Worm (Caenorhabditis elegans) whole organism, late embryonic: ENCODE measurements around the gene K09D9.9.

Experiments used
- C08G9.2 ChIP-seq: sonication (generic microtip); optimal IDR thresholded peaks from 2 replicates; lab custom pipeline; 2016; ENCODE audit warnings: mild to moderate bottlenecking, missing genetic modification characterization, moderate library complexity, missing compliant biosample characterization
- C38D4.7 ChIP-seq: fragments of 200-800 bp; sonication (Bioruptor generic); optimal IDR thresholded peaks from 2 replicates; lab custom pipeline; 2018; ENCODE audit warnings: mild to moderate bottlenecking, missing genetic modification characterization, moderate library complexity, missing compliant biosample characterization
- K09A11.1 ChIP-seq: sonication (generic microtip); optimal IDR thresholded peaks from 2 replicates; lab custom pipeline; 2017; ENCODE audit warnings: antibody characterized with exemption, mild to moderate bottlenecking, missing genetic modification characterization, missing compliant biosample characterization; ENCODE audit not compliant: insufficient read depth
- T23F11.4 ChIP-seq: fragments of 200-800 bp; sonication (Bioruptor generic); optimal IDR thresholded peaks from 2 replicates; lab custom pipeline; 2018; ENCODE audit warnings: mild to moderate bottlenecking, missing genetic modification characterization, missing compliant biosample characterization
- Y22D7AL.16 ChIP-seq: sonication (generic microtip); optimal IDR thresholded peaks from 2 replicates; lab custom pipeline; 2016; ENCODE audit warnings: missing genetic modification characterization, missing compliant biosample characterization
- ahr-1 ChIP-seq: sonication (generic microtip); optimal IDR thresholded peaks from 2 replicates; lab custom pipeline; 2016; ENCODE audit warnings: missing genetic modification characterization, missing compliant biosample characterization
- ama-1 ChIP-seq: fragments of 150-350 bp; optimal IDR thresholded peaks from 2 replicates; lab custom pipeline; 2014
- ceh-14 ChIP-seq: sonication (generic microtip); optimal IDR thresholded peaks from 2 replicates; lab custom pipeline; 2016; ENCODE audit warnings: missing genotype, missing genetic modification characterization, missing compliant biosample characterization
- ceh-19 ChIP-seq: fragments of 200-800 bp; sonication (Bioruptor generic); optimal IDR thresholded peaks from 2 replicates; lab custom pipeline; 2018; ENCODE audit warnings: mild to moderate bottlenecking, missing genetic modification characterization, missing compliant biosample characterization
- ceh-30 ChIP-seq: fragments of 150-350 bp; optimal IDR thresholded peaks from 2 replicates; lab custom pipeline; 2014; ENCODE audit warnings: missing biosample characterization, missing genetic modification characterization
- ceh-34 ChIP-seq: sonication (generic microtip); optimal IDR thresholded peaks from 2 replicates; lab custom pipeline; 2016; ENCODE audit warnings: mild to moderate bottlenecking, missing genetic modification characterization, missing compliant biosample characterization
- ceh-45 ChIP-seq: fragments of 200-800 bp; sonication (Bioruptor generic); IDR thresholded peaks from 2 replicates; pipeline ENCODE4 v1.3.6; 2022; ENCODE audit warnings: missing genetic modification reagents, missing genetic modification characterization, missing compliant biosample characterization
- ceh-48 ChIP-seq: sonication (generic microtip); optimal IDR thresholded peaks from 2 replicates; lab custom pipeline; 2016; ENCODE audit warnings: missing genetic modification characterization, inconsistent platforms, missing compliant biosample characterization
- ceh-6 ChIP-seq: fragments of 200-800 bp; sonication (Bioruptor generic); optimal IDR thresholded peaks from 2 replicates; lab custom pipeline; 2018; ENCODE audit warnings: mild to moderate bottlenecking, missing genetic modification characterization, missing compliant biosample characterization
- elt-2 ChIP-seq: sonication (generic microtip); optimal IDR thresholded peaks from 2 replicates; lab custom pipeline; 2016; ENCODE audit warnings: missing genetic modification reagents, missing genetic modification characterization, missing compliant biosample characterization
- eyg-1 ChIP-seq: sonication (generic microtip); optimal IDR thresholded peaks from 2 replicates; lab custom pipeline; 2016; ENCODE audit warnings: missing genotype, missing genetic modification characterization, missing compliant biosample characterization
- fax-1 ChIP-seq: sonication (generic microtip); optimal IDR thresholded peaks from 2 replicates; lab custom pipeline; 2016; ENCODE audit warnings: missing genotype, missing genetic modification characterization, missing compliant biosample characterization
- fkh-10 ChIP-seq: fragments of 150-350 bp; optimal IDR thresholded peaks from 2 replicates; lab custom pipeline; 2014; ENCODE audit warnings: missing biosample characterization, missing genetic modification reagents, missing genetic modification characterization
- fkh-6 ChIP-seq: sonication (generic microtip); optimal IDR thresholded peaks from 2 replicates; lab custom pipeline; 2016; ENCODE audit warnings: missing genetic modification characterization, missing compliant biosample characterization
- gmeb-2 ChIP-seq: sonication (generic microtip); optimal IDR thresholded peaks from 2 replicates; lab custom pipeline; 2016; ENCODE audit warnings: missing genetic modification characterization, inconsistent platforms, missing compliant biosample characterization
- hlh-13 ChIP-seq: fragments of 200-800 bp; sonication (Bioruptor generic); optimal IDR thresholded peaks from 2 replicates; lab custom pipeline; 2018; ENCODE audit warnings: mild to moderate bottlenecking, missing genetic modification characterization, missing compliant biosample characterization
- hlh-30 ChIP-seq: sonication (generic microtip); optimal IDR thresholded peaks from 2 replicates; lab custom pipeline; 2017; ENCODE audit warnings: antibody characterized with exemption, missing genetic modification characterization, missing compliant biosample characterization; ENCODE audit not compliant: insufficient read depth
- hlh-8 ChIP-seq: sonication (generic microtip); optimal IDR thresholded peaks from 2 replicates; lab custom pipeline; 2016; ENCODE audit warnings: missing genotype, missing genetic modification characterization, missing compliant biosample characterization
- lin-11 ChIP-seq: fragments of 200-800 bp; sonication (Bioruptor generic); optimal IDR thresholded peaks from 2 replicates; lab custom pipeline; 2018; ENCODE audit warnings: mild to moderate bottlenecking, missing genetic modification characterization, missing compliant biosample characterization
- nfya-1 ChIP-seq: sonication (generic microtip); optimal IDR thresholded peaks from 2 replicates; lab custom pipeline; 2017; ENCODE audit warnings: missing genetic modification characterization, mild to moderate bottlenecking, missing compliant biosample characterization, antibody characterized with exemption, moderate library complexity
- nhr-232 ChIP-seq: sonication (generic microtip); optimal IDR thresholded peaks from 2 replicates; lab custom pipeline; 2016; ENCODE audit warnings: missing genetic modification characterization, missing compliant biosample characterization
- npax-4 ChIP-seq: sonication (generic microtip); optimal IDR thresholded peaks from 2 replicates; lab custom pipeline; 2016; ENCODE audit warnings: missing genetic modification characterization, missing compliant biosample characterization
- pat-9 ChIP-seq: fragments of 200-800 bp; sonication (Bioruptor generic); optimal IDR thresholded peaks from 2 replicates; lab custom pipeline; 2018; ENCODE audit warnings: mild to moderate bottlenecking, missing genetic modification characterization, moderate library complexity, missing compliant biosample characterization
- pax-1 ChIP-seq: fragments of 150-350 bp; optimal IDR thresholded peaks from 2 replicates; lab custom pipeline; 2014; ENCODE audit warnings: missing biosample characterization, missing genetic modification characterization
- pha-2 ChIP-seq: sonication (generic microtip); optimal IDR thresholded peaks from 2 replicates; lab custom pipeline; 2017; ENCODE audit warnings: mild to moderate bottlenecking, missing genetic modification characterization, missing compliant biosample characterization
- pha-4 ChIP-seq: fragments of 150-350 bp; optimal IDR thresholded peaks from 2 replicates; lab custom pipeline; 2018; ENCODE audit warnings: missing biosample characterization, missing genetic modification reagents, missing genetic modification characterization
- pqm-1 ChIP-seq: sonication (generic microtip); optimal IDR thresholded peaks from 2 replicates; lab custom pipeline; 2016; ENCODE audit warnings: missing genetic modification characterization, missing compliant biosample characterization
- rnt-1 ChIP-seq: sonication (generic microtip); optimal IDR thresholded peaks from 2 replicates; lab custom pipeline; 2016; ENCODE audit warnings: missing genetic modification characterization, missing compliant biosample characterization
- sdc-2 ChIP-seq: sonication (generic microtip); optimal IDR thresholded peaks from 2 replicates; lab custom pipeline; 2016; ENCODE audit warnings: missing genotype, missing genetic modification characterization, missing compliant biosample characterization
- sox-4 ChIP-seq: sonication (generic microtip); optimal IDR thresholded peaks from 2 replicates; lab custom pipeline; 2017; ENCODE audit warnings: mild to moderate bottlenecking, missing genetic modification characterization, inconsistent platforms, missing compliant biosample characterization
- syd-9 ChIP-seq: sonication (generic microtip); optimal IDR thresholded peaks from 2 replicates; lab custom pipeline; 2016; ENCODE audit warnings: mild to moderate bottlenecking, missing genetic modification characterization, moderate library complexity, missing compliant biosample characterization
- tbx-7 ChIP-seq: sonication (generic microtip); optimal IDR thresholded peaks from 2 replicates; lab custom pipeline; 2016; ENCODE audit warnings: missing genotype, missing genetic modification characterization, missing compliant biosample characterization
- unc-42 ChIP-seq: sonication (generic microtip); optimal IDR thresholded peaks from 2 replicates; lab custom pipeline; 2016; ENCODE audit warnings: missing genotype, missing genetic modification characterization, missing compliant biosample characterization
- zip-5 ChIP-seq: sonication (generic microtip); optimal IDR thresholded peaks from 2 replicates; lab custom pipeline; 2016; ENCODE audit warnings: missing genetic modification characterization, missing compliant biosample characterization
- ztf-16 ChIP-seq: sonication (generic microtip); optimal IDR thresholded peaks from 2 replicates; lab custom pipeline; 2017; ENCODE audit warnings: missing genetic modification characterization, missing compliant biosample characterization

The K09D9.9 gene

ce11 chrV:3995838-3996237 lies 1.9 kb upstream of the K09D9.9 start, which contains the start of gene srx-62:
srx-62 (minus strand) TSS chrV:3995938.
- no peak for TF ChIP-seq C38D4.7 (GFP tag; lab: Kevin White, UChicago)
- no peak for TF ChIP-seq hlh-8
- TF ChIP-seq pha-4 (tag; lab: Kevin White, UChicago): no peak
- no peak for TF ChIP-seq ceh-6 (GFP tag; lab: Kevin White, UChicago)
- no peak for TF ChIP-seq K09A11.1 (tag; lab: Kevin White, UChicago)

- TF ChIP-seq ceh-14 (tag; lab: Kevin White, UChicago) (no peak), ceh-19 (GFP tag; lab: Kevin White, UChicago) (no peak), hlh-8 (no peak), hlh-30 (no peak), ceh-30 (no peak), rnt-1 (tag; lab: Kevin White, UChicago) (no peak), pax-1 (tag; lab: Kevin White, UChicago) (no peak), sdc-2 (tag; lab: Kevin White, UChicago) (no peak), C08G9.2 (tag; lab: Kevin White, UChicago) (no peak), ceh-48 (tag; lab: Kevin White, UChicago) (no peak), lin-11 (no peak), C38D4.7 (GFP tag; lab: Kevin White, UChicago) (no peak), T23F11.4 (GFP tag; lab: Kevin White, UChicago) (no peak), eyg-1 (no peak), zip-5 (tag; lab: Kevin White, UChicago) (no peak), fkh-6 (no peak), tbx-7 (tag; lab: Kevin White, UChicago) (no peak), elt-2 (tag; lab: Kevin White, UChicago) (no peak)
- TF ChIP-seq, all 69 proteins: peak for 0
These were observed 1.6 kb downstream of the K09D9.9 start for ce11 chrV:3992334-3992733.

- TF ChIP-seq fkh-10: no peak
- no peak for TF ChIP-seq ceh-30
- TF ChIP-seq, all 69 proteins: peak for 0
These were observed 4.9 kb downstream of the K09D9.9 start, which contains the start of gene nlp-27 for ce11 chrV:3989070-3989469. nlp-27 (plus strand) TSS chrV:3989378.

ce11 chrV:3987616-3988015 lies 6.3 kb downstream of the K09D9.9 start, which contains the start of gene nlp-28:
nlp-28 (plus strand) TSS chrV:3987900.
- TF ChIP-seq pat-9 (tag; lab: Kevin White, UChicago) (no peak), ceh-34 (tag; lab: Kevin White, UChicago) (no peak), hlh-13 (no peak), sox-4 (no peak), hlh-8 (no peak), ceh-45 (GFP tag; lab: Robert Waterston, UW) (no peak), sdc-2 (tag; lab: Kevin White, UChicago) (no peak), zip-5 (tag; lab: Kevin White, UChicago) (no peak), ztf-16 (tag; lab: Kevin White, UChicago) (no peak), pqm-1 (tag; lab: Kevin White, UChicago) (no peak), hlh-30 (no peak), pha-2 (tag; lab: Kevin White, UChicago) (no peak), syd-9 (tag; lab: Kevin White, UChicago) (no peak), unc-42 (tag; lab: Kevin White, UChicago) (no peak), K09A11.1 (tag; lab: Kevin White, UChicago) (no peak), gmeb-2 (tag; lab: Kevin White, UChicago) (no peak), fax-1 (tag; lab: Kevin White, UChicago) (no peak)

DNA sequence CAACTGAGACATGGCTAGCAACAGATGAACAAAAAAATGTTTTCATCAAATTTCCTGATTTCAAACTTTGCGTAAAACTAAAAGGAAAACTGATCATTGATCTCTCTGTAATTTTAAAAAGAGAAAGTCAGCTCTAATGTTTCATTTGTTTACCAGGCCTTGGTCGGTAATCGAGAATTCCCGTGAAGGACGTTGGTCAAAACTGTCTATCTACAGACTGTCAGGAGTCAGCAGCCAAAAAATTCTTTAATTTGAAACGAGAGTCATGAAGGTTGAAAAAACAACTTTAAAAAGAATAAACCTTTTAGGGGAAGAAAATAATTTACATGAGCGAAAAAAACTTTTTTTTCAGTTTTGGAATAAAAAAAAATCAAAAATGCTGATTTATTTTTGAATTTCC lies 8.8 kb downstream of the K09D9.9 start:
- no peak for TF ChIP-seq Y22D7AL.16
- no peak for TF ChIP-seq pha-2 (tag; lab: Kevin White, UChicago)
- no peak for TF ChIP-seq lin-11
- no peak for TF ChIP-seq pqm-1 (tag; lab: Kevin White, UChicago)
- TF ChIP-seq hlh-30: no peak
- TF ChIP-seq ceh-30: no peak
- no peak for TF ChIP-seq ceh-19 (GFP tag; lab: Kevin White, UChicago)
- TF ChIP-seq ceh-45 (GFP tag; lab: Robert Waterston, UW): no peak
- no peak for TF ChIP-seq ahr-1
- TF ChIP-seq sox-4: no peak
- no peak for TF ChIP-seq ama-1 (lab: Kevin White, UChicago)
- TF ChIP-seq C38D4.7 (GFP tag; lab: Kevin White, UChicago): no peak
- no peak for TF ChIP-seq nhr-232 (tag; lab: Kevin White, UChicago)
- TF ChIP-seq hlh-8: no peak
- TF ChIP-seq npax-4: no peak
- TF ChIP-seq pha-4 (tag; lab: Kevin White, UChicago): no peak
- no peak for TF ChIP-seq nfya-1 (tag; lab: Kevin White, UChicago)
